Worm (Caenorhabditis elegans): Measurements from ENCODE around the gene F20A1.4.

ce11 chrV:7017059-7017458 lies 4.6 kb downstream of the F20A1.4 start, which contains the start of gene srsx-32:
- TF ChIP-seq madf-5 (GFP tag; IDR thresholded peaks at IDR 0.05) (no peak), mep-1 (tag; optimal IDR thresholded peaks at IDR 0.05) (no peak), snpc-4 (tag; optimal IDR thresholded peaks at IDR 0.05) (no peak)

Measured in whole organism, L4 larva.